Worm (Caenorhabditis elegans): ENCODE measurements around the gene kbp-2.

kbp-2 gene

DNA sequence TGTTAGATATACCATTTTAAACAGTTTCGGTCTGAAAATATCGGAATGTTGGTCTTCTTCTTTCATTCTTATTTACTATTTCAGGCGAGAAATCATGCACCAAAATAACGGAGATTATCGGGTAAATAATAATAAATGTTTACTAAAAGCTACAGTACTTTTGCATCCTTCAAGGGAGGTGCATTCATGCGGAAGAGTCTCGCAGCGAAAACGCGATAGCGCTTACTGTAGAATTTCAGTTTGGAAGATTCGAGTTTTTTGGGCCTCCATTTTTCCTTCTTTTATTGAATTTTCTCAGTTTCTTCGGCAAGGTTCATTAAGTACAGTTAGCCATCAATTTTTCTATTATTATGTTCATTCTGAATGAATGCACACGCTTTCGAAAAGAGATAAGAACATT, 47.6 kb downstream of the kbp-2 start, which contains the start of gene C35D10.7:
Gene C35D10.7 (plus strand): TSS at position 85 of the 400 bp plus-strand sequence.
- TF ChIP-seq zag-1 (tag; optimal IDR thresholded peaks at IDR 0.05): no peak

DNA sequence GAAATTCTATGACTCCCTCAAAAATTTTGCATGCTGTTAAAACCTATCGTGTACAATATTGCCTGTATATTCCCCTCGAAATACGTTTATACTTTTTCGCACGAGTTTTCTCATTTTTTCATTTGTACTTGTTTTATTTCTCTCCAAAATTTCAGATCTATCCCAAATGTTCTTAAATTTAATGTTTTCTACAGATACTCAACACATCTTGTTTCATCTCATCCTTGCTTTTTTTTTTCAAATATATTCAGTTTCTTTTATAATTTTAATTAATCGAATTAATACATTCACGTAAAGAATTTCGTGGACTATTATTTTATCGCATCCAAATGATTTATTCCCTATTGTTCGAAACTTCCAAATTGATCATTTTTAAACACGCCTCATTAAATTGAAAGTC, 48.8 kb downstream of the kbp-2 start, which contains the start of gene C35D10.8:
Gene C35D10.8 (plus strand): TSS at position 301 of the 400 bp plus-strand sequence.
- no peak for TF ChIP-seq lsy-2 (tag; optimal IDR thresholded peaks at IDR 0.05)
